Worm (Caenorhabditis elegans) whole organism, early embryonic: ENCODE data around the gene sna-2.

Experiments
- B0310.2 ChIP-seq: sonication (generic microtip); optimal IDR thresholded peaks from 2 replicates; lab custom pipeline; 2016; ENCODE audit warnings: mild to moderate bottlenecking, missing genetic modification characterization, missing compliant biosample characterization
- F13C5.2 ChIP-seq: sonication (generic microtip); optimal IDR thresholded peaks from 2 replicates; lab custom pipeline; 2017; ENCODE audit warnings: mild to moderate bottlenecking, missing genetic modification characterization, inconsistent platforms, missing compliant biosample characterization
- aly-1 ChIP-seq: sonication (generic microtip); optimal IDR thresholded peaks from 2 replicates; lab custom pipeline; 2016; ENCODE audit warnings: missing genetic modification characterization, missing compliant biosample characterization
- ama-1 ChIP-seq: fragments of 150-350 bp; optimal IDR thresholded peaks from 2 replicates; lab custom pipeline; 2014
- ceh-13 ChIP-seq: fragments of 200-800 bp; sonication (Bioruptor generic); optimal IDR thresholded peaks from 2 replicates; lab custom pipeline; 2018; ENCODE audit warnings: mild to moderate bottlenecking, missing genetic modification characterization, missing compliant biosample characterization
- ceh-36 ChIP-seq: sonication (generic microtip); optimal IDR thresholded peaks from 2 replicates; lab custom pipeline; 2016; ENCODE audit warnings: missing genetic modification characterization, inconsistent platforms, missing compliant biosample characterization
- ets-7 ChIP-seq: sonication (generic microtip); optimal IDR thresholded peaks from 2 replicates; lab custom pipeline; 2016; ENCODE audit warnings: missing genotype, missing genetic modification characterization, missing compliant biosample characterization
- flt-1 ChIP-seq: fragments of 200-800 bp; sonication (Bioruptor generic); IDR thresholded peaks from 2 replicates; pipeline ENCODE4 v1.3.6; 2022; ENCODE audit warnings: missing genetic modification characterization, missing compliant biosample characterization
- hmbx-1 ChIP-seq: sonication (generic microtip); optimal IDR thresholded peaks from 2 replicates; lab custom pipeline; 2016; ENCODE audit warnings: mild to moderate bottlenecking, missing genetic modification characterization, missing compliant biosample characterization
- hmg-4 ChIP-seq: fragments of 200-800 bp; sonication (Bioruptor generic); optimal IDR thresholded peaks from 2 replicates; lab custom pipeline; 2018; ENCODE audit warnings: mild to moderate bottlenecking, missing genetic modification characterization, missing compliant biosample characterization
- hnd-1 ChIP-seq: sonication (generic microtip); optimal IDR thresholded peaks from 2 replicates; lab custom pipeline; 2016; ENCODE audit warnings: missing genetic modification characterization, missing compliant biosample characterization
- pes-1 ChIP-seq: fragments of 200-800 bp; sonication (Bioruptor generic); IDR thresholded peaks from 2 replicates; pipeline ENCODE4 v1.3.6; 2022; ENCODE audit warnings: missing genetic modification reagents, missing genetic modification characterization, missing compliant biosample characterization
- scrt-1 ChIP-seq: fragments of 200-800 bp; sonication (Bioruptor generic); IDR thresholded peaks from 2 replicates; pipeline ENCODE4 v1.3.6; 2022; ENCODE audit warnings: missing genetic modification characterization, missing compliant biosample characterization
- sea-1 ChIP-seq: fragments of 200-800 bp; sonication (Bioruptor generic); conservative IDR thresholded peaks from 2 replicates; pipeline ENCODE4 v1.3.6; 2022; ENCODE audit warnings: missing genetic modification characterization, missing compliant biosample characterization
- tbx-11 ChIP-seq: fragments of 200-800 bp; sonication (Bioruptor generic); IDR thresholded peaks from 2 replicates; pipeline ENCODE4 v1.3.6; 2022; ENCODE audit warnings: missing genetic modification characterization, missing compliant biosample characterization
- tbx-37 ChIP-seq: fragments of 200-800 bp; sonication (Bioruptor generic); conservative IDR thresholded peaks from 2 replicates; pipeline ENCODE4 v1.3.6; 2022; ENCODE audit warnings: missing genetic modification reagents, missing genetic modification characterization, missing compliant biosample characterization
- tra-4 ChIP-seq: sonication (generic microtip); optimal IDR thresholded peaks from 2 replicates; lab custom pipeline; 2017; ENCODE audit warnings: missing genetic modification characterization, missing compliant biosample characterization

The sna-2 gene

DNA sequence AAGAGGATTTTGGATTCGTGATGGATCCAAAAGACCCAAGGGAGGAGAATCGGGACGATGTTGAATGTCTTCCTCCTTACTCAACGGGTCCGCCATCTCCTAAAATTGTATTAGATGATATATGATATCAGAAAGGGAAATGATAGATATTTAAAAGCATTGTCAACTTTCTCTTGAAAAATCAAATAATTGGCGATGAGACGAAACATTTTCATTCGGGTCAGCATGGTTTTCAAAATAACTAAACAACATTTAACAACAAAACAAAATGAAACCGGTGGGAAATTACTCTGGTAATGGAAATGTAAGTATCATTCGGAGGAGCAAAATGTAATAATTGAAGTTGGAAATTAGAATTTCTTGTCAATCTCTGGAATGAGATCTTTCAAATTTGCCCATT is 19.1 kb upstream of the sna-2 start, which contains the start of gene pis-1:
pis-1 (minus strand) TSS at position 101 of the 400 bp plus-strand sequence.
- TF ChIP-seq tbx-37 (GFP tag; lab: Robert Waterston, UW): no peak
- no peak for TF ChIP-seq flt-1 (GFP tag; lab: Robert Waterston, UW)
- no peak for TF ChIP-seq pes-1 (GFP tag; lab: Robert Waterston, UW)
- no peak for TF ChIP-seq hmbx-1
- no peak for TF ChIP-seq scrt-1
- TF ChIP-seq ets-7 (tag; lab: Kevin White, UChicago): no peak
- TF ChIP-seq aly-1 (tag; lab: Kevin White, UChicago): no peak
- TF ChIP-seq ama-1: no peak
- no peak for TF ChIP-seq tbx-11 (GFP tag; lab: Robert Waterston, UW)
- no peak for TF ChIP-seq ceh-13 (GFP tag; lab: Kevin White, UChicago)
- no peak for TF ChIP-seq F13C5.2

- TF ChIP-seq ets-7 (tag; lab: Kevin White, UChicago): no peak
- no peak for TF ChIP-seq tbx-11 (GFP tag; lab: Robert Waterston, UW)
- TF ChIP-seq ama-1: no peak
- TF ChIP-seq B0310.2 (tag; lab: Kevin White, UChicago): no peak
- TF ChIP-seq hmg-4 (GFP tag; lab: Kevin White, UChicago): no peak
- no peak for TF ChIP-seq aly-1 (tag; lab: Kevin White, UChicago)
- TF ChIP-seq scrt-1: no peak
- no peak for TF ChIP-seq hmbx-1
- TF ChIP-seq ceh-13 (GFP tag; lab: Kevin White, UChicago): no peak
- TF ChIP-seq sea-1: no peak
- TF ChIP-seq tra-4 (tag; lab: Kevin White, UChicago): no peak
- TF ChIP-seq flt-1 (GFP tag; lab: Robert Waterston, UW): no peak
- no peak for TF ChIP-seq F13C5.2
- TF ChIP-seq tbx-37 (GFP tag; lab: Robert Waterston, UW): no peak
- no peak for TF ChIP-seq pes-1 (GFP tag; lab: Robert Waterston, UW)
- TF ChIP-seq hnd-1: no peak
- TF ChIP-seq ceh-36 (tag; lab: Kevin White, UChicago): no peak
Measured at ce11 chrIV:9795250-9795649, 17.8 kb upstream of the sna-2 start.

ce11 chrIV:9790708-9791107 is 13.3 kb upstream of the sna-2 start:
- TF ChIP-seq aly-1 (tag; lab: Kevin White, UChicago) (no peak), flt-1 (GFP tag; lab: Robert Waterston, UW) (no peak), ceh-13 (GFP tag; lab: Kevin White, UChicago) (no peak), pes-1 (GFP tag; lab: Robert Waterston, UW) (no peak), F13C5.2 (no peak)

DNA sequence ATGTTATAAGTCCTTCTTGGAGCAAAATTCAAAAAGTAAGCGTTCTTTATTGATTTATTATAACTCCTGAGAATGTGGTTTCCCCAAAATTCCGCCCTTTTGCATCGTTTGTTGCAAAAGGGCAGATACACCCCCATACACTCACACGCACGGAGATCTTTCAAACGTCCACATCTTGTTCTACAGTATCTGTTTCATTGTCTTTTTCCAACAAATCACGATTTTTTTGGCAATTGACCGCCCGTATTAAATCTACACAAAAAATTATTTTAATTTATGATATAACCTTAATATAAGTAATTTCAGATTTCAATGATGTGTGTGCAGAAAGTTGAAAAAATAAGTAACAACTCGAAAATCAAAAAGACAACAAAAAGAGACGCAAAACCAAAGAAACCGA is 12.1 kb upstream of the sna-2 start, which contains the start of gene T13F2.4:
T13F2.4 (plus strand) TSS at position 301 of the 400 bp plus-strand sequence.
- TF ChIP-seq ets-7 (tag; lab: Kevin White, UChicago): no peak
- TF ChIP-seq ama-1: no peak
- TF ChIP-seq scrt-1: no peak
- no peak for TF ChIP-seq aly-1 (tag; lab: Kevin White, UChicago)

- no peak for TF ChIP-seq scrt-1
- no peak for TF ChIP-seq tbx-37 (GFP tag; lab: Robert Waterston, UW)
- TF ChIP-seq flt-1 (GFP tag; lab: Robert Waterston, UW): no peak
- TF ChIP-seq F13C5.2: no peak
- no peak for TF ChIP-seq ceh-36 (tag; lab: Kevin White, UChicago)
- TF ChIP-seq hmg-4 (GFP tag; lab: Kevin White, UChicago): no peak
- TF ChIP-seq ets-7 (tag; lab: Kevin White, UChicago): no peak
Measured at ce11 chrIV:9784689-9785088, 7.3 kb upstream of the sna-2 start, which contains the start of gene sre-4. Gene sre-4 (minus strand): TSS chrIV:9784789.

DNA sequence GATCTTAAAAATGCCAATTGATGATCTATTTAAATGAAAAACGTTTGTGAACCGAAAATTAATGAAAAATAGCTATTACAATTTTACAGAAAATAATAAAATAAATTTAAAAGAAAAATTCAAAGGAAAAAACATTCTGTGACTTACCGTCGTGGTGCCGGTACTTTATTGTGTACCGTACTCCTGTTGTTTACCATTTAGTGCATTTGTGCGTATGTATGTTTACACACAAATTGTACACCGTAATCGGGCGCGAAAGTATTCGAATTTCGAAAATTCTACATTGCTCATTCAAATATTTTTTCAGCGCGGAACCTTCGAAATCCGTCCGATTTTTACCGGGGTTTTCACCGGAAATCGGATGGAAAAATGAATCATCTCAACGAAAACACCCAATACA is 582 bp upstream of the sna-2 start, which contains the start of gene T13F2.6:
T13F2.6 (plus strand) TSS at position 306 of the 400 bp plus-strand sequence.
- no peak for TF ChIP-seq tbx-11 (GFP tag; lab: Robert Waterston, UW)

DNA sequence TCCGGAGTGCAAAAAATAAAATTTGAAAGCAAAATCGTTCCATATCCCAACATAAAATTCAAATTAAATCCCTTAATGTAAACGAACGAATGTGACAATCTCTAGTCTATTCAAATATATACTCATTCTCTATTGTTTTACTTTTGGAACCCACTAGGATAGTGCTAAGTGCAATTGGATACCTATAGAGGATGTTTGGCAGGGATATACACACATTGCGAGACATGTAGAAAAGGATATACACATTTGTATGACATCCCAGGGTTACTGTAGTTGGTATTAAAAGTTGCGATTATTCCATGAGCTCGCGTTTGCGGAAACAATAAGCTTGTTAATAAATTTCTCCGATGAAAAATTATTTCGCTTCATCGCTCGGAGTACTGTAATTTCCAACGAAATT is 4.0 kb downstream of the sna-2 start:
- TF ChIP-seq pes-1 (GFP tag; lab: Robert Waterston, UW) (peak; percentile 27; the same call in 1 of the 2 replicates), aly-1 (tag; lab: Kevin White, UChicago) (no peak), ceh-13 (GFP tag; lab: Kevin White, UChicago) (peak; percentile 8), sea-1 (peak; percentile 30; the same call in 1 of the 2 replicates), ceh-36 (tag; lab: Kevin White, UChicago) (peak; percentile 42), tra-4 (tag; lab: Kevin White, UChicago) (peak; percentile 33)

DNA sequence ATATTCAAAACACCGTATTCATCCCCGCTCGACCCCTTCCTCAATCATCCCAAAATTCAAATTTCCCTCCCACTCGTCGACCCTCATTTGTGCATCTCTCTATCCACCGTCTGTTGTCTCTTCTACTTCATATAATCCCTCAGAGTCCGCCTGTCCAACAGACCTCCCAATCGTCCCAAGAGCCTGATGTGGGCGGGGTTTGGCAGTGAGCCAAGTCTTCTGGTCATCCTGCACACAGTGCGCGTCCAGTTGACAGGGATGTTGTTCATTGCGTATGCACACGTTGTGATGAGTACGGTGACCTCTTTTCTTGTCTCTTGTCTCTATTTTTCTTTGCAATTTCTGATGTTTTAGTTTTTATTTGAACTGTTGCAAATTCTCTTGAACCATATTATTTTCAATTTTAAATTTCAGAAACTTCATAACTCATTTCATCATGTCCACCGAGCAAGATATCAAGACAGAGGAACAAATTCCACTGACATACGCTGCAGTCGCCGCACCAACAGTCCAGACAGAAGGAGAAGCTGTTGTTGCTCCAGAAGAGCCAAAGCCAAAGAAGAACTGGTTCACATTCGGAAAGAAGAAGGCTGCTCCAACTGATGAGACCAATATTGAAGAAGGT is 5.2 kb downstream of the sna-2 start, which contains the start of gene cav-1:
cav-1 (plus strand) TSS at position 415 of the 625 bp plus-strand sequence.
- no peak for TF ChIP-seq flt-1 (GFP tag; lab: Robert Waterston, UW)
- peak; percentile 22 for TF ChIP-seq hmg-4 (GFP tag; lab: Kevin White, UChicago)
- TF ChIP-seq pes-1 (GFP tag; lab: Robert Waterston, UW): peak; percentile 49; the same call in 1 of the 2 replicates
- 0 out of 2 replicates have a peak, but pooled peaks have one; percentile 60 for TF ChIP-seq sea-1
- TF ChIP-seq ets-7 (tag; lab: Kevin White, UChicago): no peak
- TF ChIP-seq tra-4 (tag; lab: Kevin White, UChicago): peak; percentile 7
- peak; percentile 97 for TF ChIP-seq ama-1
- peak; percentile 7 for TF ChIP-seq F13C5.2
- TF ChIP-seq B0310.2 (tag; lab: Kevin White, UChicago): peak; percentile 14
- no peak for TF ChIP-seq ceh-13 (GFP tag; lab: Kevin White, UChicago)
- TF ChIP-seq ceh-36 (tag; lab: Kevin White, UChicago): peak; percentile 14
- TF ChIP-seq aly-1 (tag; lab: Kevin White, UChicago): peak; percentile 29
